Worm (Caenorhabditis elegans) whole organism, L1 larva: ENCODE data around the gene hcp-3.

ENCODE experiments used
- C04F5.9 ChIP-seq: sonication (generic microtip); optimal IDR thresholded peaks from 2 replicates; lab custom pipeline; 2016; ENCODE audit warnings: missing genetic modification characterization, missing compliant biosample characterization
- C34B4.2 ChIP-seq: sonication (generic microtip); optimal IDR thresholded peaks from 2 replicates; lab custom pipeline; 2017; ENCODE audit warnings: mild to moderate bottlenecking, missing genetic modification characterization, missing compliant biosample characterization
- F16B12.6 ChIP-seq: fragments of 150-350 bp; optimal IDR thresholded peaks from 2 replicates; lab custom pipeline; 2014; ENCODE audit warnings: missing biosample characterization, missing genetic modification characterization
- Y116A8C.19 ChIP-seq: sonication (generic microtip); optimal IDR thresholded peaks from 2 replicates; lab custom pipeline; 2016; ENCODE audit warnings: missing compliant biosample characterization, missing genetic modification characterization, borderline replicate concordance
- alr-1 ChIP-seq: fragments of 200-800 bp; sonication (Bioruptor generic); optimal IDR thresholded peaks from 2 replicates; lab custom pipeline; 2018; ENCODE audit warnings: borderline replicate concordance, mild to moderate bottlenecking, missing genetic modification characterization, missing compliant biosample characterization
- blmp-1 ChIP-seq: fragments of 150-350 bp; optimal IDR thresholded peaks from 2 replicates; lab custom pipeline; 2014; ENCODE audit warnings: missing biosample characterization, missing genetic modification characterization
- ceh-8 ChIP-seq: fragments of 200-800 bp; sonication (Bioruptor generic); optimal IDR thresholded peaks from 2 replicates; lab custom pipeline; 2018; ENCODE audit warnings: mild to moderate bottlenecking, missing genetic modification characterization, moderate library complexity, missing compliant biosample characterization
- dpl-1 ChIP-seq, 3 experiments: fragments of 150-350 bp in 2 of 3; sonication (generic microtip) in 1 of 3; optimal IDR thresholded peaks; 2 replicates each; lab custom pipeline; 2014 to 2017; ENCODE audit warnings: missing biosample characterization in 3 of 3, missing genetic modification characterization in 3 of 3, missing genetic modification reagents in 3 of 3
- dsc-1 ChIP-seq: sonication (generic microtip); optimal IDR thresholded peaks from 2 replicates; lab custom pipeline; 2016; ENCODE audit warnings: mild to moderate bottlenecking, missing genetic modification characterization, missing compliant biosample characterization
- efl-1 ChIP-seq, 4 experiments: fragments of 150-350 bp; optimal IDR thresholded peaks in 3 of 4; peaks in 1 of 4; 1 replicate in 1 of 4; 2 replicates in 3 of 4; lab custom pipeline; 2014; ENCODE audit warnings: missing biosample characterization in 2 of 4, missing genetic modification characterization in 2 of 4, missing genetic modification reagents in 2 of 4
- egl-13 ChIP-seq: sonication (generic microtip); optimal IDR thresholded peaks from 2 replicates; lab custom pipeline; 2016; ENCODE audit warnings: missing genotype, missing genetic modification reagents, missing genetic modification characterization, missing compliant biosample characterization
- elt-2 ChIP-seq: sonication (generic microtip); optimal IDR thresholded peaks from 2 replicates; lab custom pipeline; 2016; ENCODE audit warnings: missing genetic modification characterization, mild to moderate bottlenecking, inconsistent platforms, missing compliant biosample characterization, missing genetic modification reagents
- elt-3 ChIP-seq, 6 experiments: fragments of 150-350 bp in 1 of 6; sonication (generic microtip); optimal IDR thresholded peaks; 2 replicates each; lab custom pipeline; 2017 to 2018; ENCODE audit warnings: missing biosample characterization in 6 of 6, missing genetic modification characterization in 6 of 6, inconsistent platforms in 1 of 6
- ets-5 ChIP-seq: fragments of 200-800 bp; sonication (Bioruptor generic); IDR thresholded peaks from 2 replicates; pipeline ENCODE4 v1.3.6; 2022; ENCODE audit warnings: missing genetic modification characterization, missing compliant biosample characterization
- fkh-10 ChIP-seq: sonication (generic microtip); optimal IDR thresholded peaks from 2 replicates; lab custom pipeline; 2017; ENCODE audit warnings: missing biosample characterization, missing genetic modification reagents, missing genetic modification characterization
- fkh-4 ChIP-seq: sonication (generic microtip); optimal IDR thresholded peaks from 2 replicates; lab custom pipeline; 2016; ENCODE audit warnings: missing compliant biosample characterization, missing genetic modification characterization, borderline replicate concordance
- fkh-8 ChIP-seq: sonication (generic microtip); optimal IDR thresholded peaks from 2 replicates; lab custom pipeline; 2016; ENCODE audit warnings: mild to moderate bottlenecking, missing genetic modification characterization, missing compliant biosample characterization
- fos-1 ChIP-seq: fragments of 150-350 bp; optimal IDR thresholded peaks from 2 replicates; lab custom pipeline; 2014; ENCODE audit warnings: missing biosample characterization, missing genetic modification characterization
- hlh-4 ChIP-seq: sonication (generic microtip); optimal IDR thresholded peaks from 2 replicates; lab custom pipeline; 2016; ENCODE audit warnings: mild to moderate bottlenecking, missing genetic modification characterization, missing compliant biosample characterization
- irx-1 ChIP-seq: sonication (generic microtip); optimal IDR thresholded peaks from 2 replicates; lab custom pipeline; 2016; ENCODE audit warnings: missing genetic modification characterization, missing compliant biosample characterization
- lin-13 ChIP-seq: fragments of 150-350 bp; optimal IDR thresholded peaks from 2 replicates; lab custom pipeline; 2014; ENCODE audit warnings: missing biosample characterization, missing genetic modification reagents, missing genetic modification characterization
- lin-14 ChIP-seq: fragments of 200-800 bp; sonication (Bioruptor generic); optimal IDR thresholded peaks from 2 replicates; lab custom pipeline; 2018; ENCODE audit warnings: mild to moderate bottlenecking, missing genetic modification characterization, moderate library complexity, missing compliant biosample characterization
- lin-35 ChIP-seq, 2 experiments: fragments of 150-350 bp; optimal IDR thresholded peaks; 2 replicates each; lab custom pipeline; 2014; ENCODE audit warnings: missing biosample characterization in 2 of 2, missing genetic modification characterization in 2 of 2, missing genetic modification reagents in 2 of 2
- lin-39 ChIP-seq: fragments of 150-350 bp; optimal IDR thresholded peaks from 2 replicates; lab custom pipeline; 2014; ENCODE audit warnings: missing biosample characterization, missing genetic modification reagents, missing genetic modification characterization
- lsy-2 ChIP-seq, 2 experiments: fragments of 150-350 bp; optimal IDR thresholded peaks; 2 replicates each; lab custom pipeline; 2014; ENCODE audit warnings: missing biosample characterization in 2 of 2, missing genetic modification characterization in 2 of 2
- mab-9 ChIP-seq: fragments of 200-800 bp; sonication (Bioruptor generic); IDR thresholded peaks from 2 replicates; pipeline ENCODE4 v1.3.6; 2022; ENCODE audit warnings: missing genetic modification reagents, missing genetic modification characterization, missing compliant biosample characterization
- mdl-1 ChIP-seq, 2 experiments: fragments of 150-350 bp; optimal IDR thresholded peaks; 2 replicates each; lab custom pipeline; 2014 to 2017; ENCODE audit warnings: missing biosample characterization in 2 of 2, missing genetic modification characterization in 2 of 2, inconsistent platforms in 1 of 2
- mep-1 ChIP-seq: fragments of 150-350 bp; optimal IDR thresholded peaks from 2 replicates; lab custom pipeline; 2014; ENCODE audit warnings: missing biosample characterization, missing genetic modification characterization
- nhr-11 ChIP-seq: fragments of 150-350 bp; optimal IDR thresholded peaks from 2 replicates; lab custom pipeline; 2014; ENCODE audit warnings: missing biosample characterization, missing genetic modification characterization
- nhr-19 ChIP-seq: fragments of 200-800 bp; sonication (Bioruptor generic); conservative IDR thresholded peaks from 2 replicates; pipeline ENCODE4 v1.3.6; 2022; ENCODE audit warnings: missing genetic modification characterization, missing compliant biosample characterization
- nhr-20 ChIP-seq: sonication (generic microtip); optimal IDR thresholded peaks from 2 replicates; lab custom pipeline; 2016; ENCODE audit warnings: mild to moderate bottlenecking, missing genetic modification characterization, missing compliant biosample characterization
- nhr-47 ChIP-seq: sonication (generic microtip); optimal IDR thresholded peaks from 2 replicates; lab custom pipeline; 2016; ENCODE audit warnings: mild to moderate bottlenecking, missing genetic modification characterization, moderate library complexity, missing compliant biosample characterization
- nhr-71 ChIP-seq: sonication (generic microtip); optimal IDR thresholded peaks from 2 replicates; lab custom pipeline; 2016; ENCODE audit warnings: mild to moderate bottlenecking, missing genetic modification characterization, moderate library complexity, missing compliant biosample characterization
- nhr-85 ChIP-seq: sonication (generic microtip); peaks from one replicate; lab custom pipeline; 2016; ENCODE audit warnings: missing genetic modification characterization, inconsistent platforms, missing compliant biosample characterization
- nhr-90 ChIP-seq: sonication (generic microtip); optimal IDR thresholded peaks from 2 replicates; lab custom pipeline; 2016; ENCODE audit warnings: mild to moderate bottlenecking, missing genetic modification characterization, missing compliant biosample characterization; ENCODE audit not compliant: poor library complexity
- pqm-1 ChIP-seq: sonication (generic microtip); optimal IDR thresholded peaks from 3 replicates; lab custom pipeline; 2017; ENCODE audit warnings: missing biosample characterization, missing genetic modification characterization
- rnt-1 ChIP-seq: sonication (generic microtip); optimal IDR thresholded peaks from 2 replicates; lab custom pipeline; 2016; ENCODE audit warnings: mild to moderate bottlenecking, missing genetic modification characterization, moderate library complexity, missing compliant biosample characterization
- skn-1 ChIP-seq: fragments of 150-350 bp; optimal IDR thresholded peaks from 2 replicates; lab custom pipeline; 2014; ENCODE audit warnings: missing biosample characterization, missing genetic modification characterization
- snu-23 ChIP-seq: sonication (generic microtip); optimal IDR thresholded peaks from 2 replicates; lab custom pipeline; 2016; ENCODE audit warnings: missing genetic modification characterization, missing compliant biosample characterization
- swsn-7 ChIP-seq: sonication (generic microtip); optimal IDR thresholded peaks from 2 replicates; lab custom pipeline; 2016; ENCODE audit warnings: missing genetic modification characterization, missing compliant biosample characterization
- tbx-2 ChIP-seq: sonication (generic microtip); optimal IDR thresholded peaks from 2 replicates; lab custom pipeline; 2016; ENCODE audit warnings: missing genetic modification characterization, missing compliant biosample characterization
- unc-130 ChIP-seq: fragments of 150-350 bp; optimal IDR thresholded peaks from 2 replicates; lab custom pipeline; 2017; ENCODE audit warnings: missing biosample characterization, missing genetic modification characterization, inconsistent platforms
- unc-86 ChIP-seq: sonication (generic microtip); optimal IDR thresholded peaks from 2 replicates; lab custom pipeline; 2016; ENCODE audit warnings: missing genetic modification characterization, missing compliant biosample characterization
- unc-98 ChIP-seq: fragments of 200-800 bp; sonication (Bioruptor generic); IDR thresholded peaks from 2 replicates; pipeline ENCODE4 v1.3.6; 2022; ENCODE audit warnings: missing genetic modification characterization, missing compliant biosample characterization
- vab-15 ChIP-seq: sonication (generic microtip); optimal IDR thresholded peaks from 2 replicates; lab custom pipeline; 2017; ENCODE audit warnings: missing genotype, mild to moderate bottlenecking, missing genetic modification characterization, missing compliant biosample characterization
- xbp-1 ChIP-seq: sonication (generic microtip); optimal IDR thresholded peaks from 2 replicates; lab custom pipeline; 2016; ENCODE audit warnings: missing genetic modification characterization, missing compliant biosample characterization
- zag-1 ChIP-seq: fragments of 150-350 bp; optimal IDR thresholded peaks from 2 replicates; lab custom pipeline; 2014; ENCODE audit warnings: missing biosample characterization, missing genetic modification characterization
- ztf-11 ChIP-seq, 2 experiments: sonication (generic microtip); optimal IDR thresholded peaks; 2 replicates each; lab custom pipeline; 2016 to 2017; ENCODE audit warnings: missing genetic modification characterization in 2 of 2, missing biosample characterization in 1 of 2, missing compliant biosample characterization in 1 of 2
- ztf-4 ChIP-seq: fragments of 150-350 bp; optimal IDR thresholded peaks from 2 replicates; lab custom pipeline; 2014; ENCODE audit warnings: missing biosample characterization, missing genetic modification characterization

Gene hcp-3

DNA sequence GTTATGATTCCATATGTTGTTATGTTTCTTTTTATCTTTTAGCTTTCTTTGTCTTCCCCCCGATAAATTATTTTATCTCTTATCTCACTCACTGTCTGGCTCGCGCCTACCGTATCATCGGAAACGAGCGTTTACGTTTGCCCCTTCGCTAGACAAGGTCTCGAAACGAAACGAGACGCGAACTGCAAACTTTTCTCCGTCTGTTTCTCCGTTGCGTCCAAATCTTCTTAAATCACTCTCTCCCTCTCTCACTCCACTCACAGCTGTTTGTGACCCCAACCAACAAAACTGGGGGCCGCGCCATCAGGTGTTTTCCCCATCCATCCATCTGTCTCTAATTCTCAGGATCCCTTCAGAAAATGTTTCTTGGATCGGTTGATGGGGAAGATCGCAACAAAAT, 3.9 kb upstream of the hcp-3 start:
- peak; percentile 30 for TF ChIP-seq nhr-47 (tag; lab: Kevin White, UChicago)
- TF ChIP-seq elt-3 (tag; optimal IDR thresholded peaks at IDR 0.05; lab: Kevin White, UChicago), result no peak
- peak in 1 of 2 experiments; percentile 56 for TF ChIP-seq lsy-2 (tag; optimal IDR thresholded peaks at IDR 0.05; lab: Kevin White, UChicago)
- peak; percentile 80 for TF ChIP-seq lin-14
- TF ChIP-seq unc-130 (tag; lab: Kevin White, UChicago), result peak; percentile 30
- TF ChIP-seq swsn-7 (tag; lab: Kevin White, UChicago), result peak; percentile 32
- TF ChIP-seq dpl-1 (GFP tag; optimal IDR thresholded peaks at IDR 0.05; lab: Kevin White, UChicago), result peak in 2 of 3 experiments; percentile 8 to 22
- no peak for TF ChIP-seq Y116A8C.19 (tag; lab: Kevin White, UChicago)
- peak; percentile 87 for TF ChIP-seq dsc-1
- TF ChIP-seq rnt-1, result peak; percentile 85
- no peak for TF ChIP-seq ets-5 (GFP tag; lab: Robert Waterston, UW)
- peak; percentile 43 for TF ChIP-seq nhr-20 (tag; lab: Kevin White, UChicago)
- TF ChIP-seq vab-15, result no peak
- TF ChIP-seq unc-98, result no peak
- peak; percentile 74 for TF ChIP-seq blmp-1 (tag; lab: Kevin White, UChicago)
- no peak for TF ChIP-seq skn-1 (tag; lab: Kevin White, UChicago)
- TF ChIP-seq zag-1, result no peak
- peak; percentile 29; the same call in 1 of the 2 replicates for TF ChIP-seq mab-9 (GFP tag; lab: Robert Waterston, UW)
- TF ChIP-seq ztf-4, result peak; percentile 19
- TF ChIP-seq nhr-90 (tag; lab: Kevin White, UChicago), result peak; percentile 18
- TF ChIP-seq efl-1 (optimal IDR thresholded peaks at IDR 0.05; lab: Kevin White, UChicago), result peak; percentile 27 to 37
- TF ChIP-seq efl-1 (GFP tag; optimal IDR thresholded peaks at IDR 0.05 in 1 of 2; lab: Kevin White, UChicago), result peak; percentile 22 to 91
- peak; percentile 83 for TF ChIP-seq nhr-71 (tag; lab: Kevin White, UChicago)
- TF ChIP-seq xbp-1, result peak; percentile 20
- peak in 1 of 2 experiments; percentile 46 for TF ChIP-seq mdl-1 (tag; optimal IDR thresholded peaks at IDR 0.05; lab: Kevin White, UChicago)
- TF ChIP-seq tbx-2 (tag; lab: Kevin White, UChicago), result peak; percentile 36
- TF ChIP-seq snu-23, result peak; percentile 69
- TF ChIP-seq lin-35 (GFP tag; optimal IDR thresholded peaks at IDR 0.05; lab: Kevin White, UChicago), result peak; percentile 28 to 32
- TF ChIP-seq lin-39, result no peak
- TF ChIP-seq nhr-19 (GFP tag; lab: Robert Waterston, UW), result peak; percentile 68
- TF ChIP-seq C34B4.2 (tag; lab: Kevin White, UChicago), result no peak
- TF ChIP-seq nhr-85 (tag; lab: Kevin White, UChicago), result peak; percentile 81
- TF ChIP-seq lin-13 (GFP tag; lab: Kevin White, UChicago), result peak; percentile 57
- no peak for TF ChIP-seq C04F5.9 (tag; lab: Kevin White, UChicago)
- peak; percentile 31 for TF ChIP-seq mep-1 (tag; lab: Kevin White, UChicago)

DNA sequence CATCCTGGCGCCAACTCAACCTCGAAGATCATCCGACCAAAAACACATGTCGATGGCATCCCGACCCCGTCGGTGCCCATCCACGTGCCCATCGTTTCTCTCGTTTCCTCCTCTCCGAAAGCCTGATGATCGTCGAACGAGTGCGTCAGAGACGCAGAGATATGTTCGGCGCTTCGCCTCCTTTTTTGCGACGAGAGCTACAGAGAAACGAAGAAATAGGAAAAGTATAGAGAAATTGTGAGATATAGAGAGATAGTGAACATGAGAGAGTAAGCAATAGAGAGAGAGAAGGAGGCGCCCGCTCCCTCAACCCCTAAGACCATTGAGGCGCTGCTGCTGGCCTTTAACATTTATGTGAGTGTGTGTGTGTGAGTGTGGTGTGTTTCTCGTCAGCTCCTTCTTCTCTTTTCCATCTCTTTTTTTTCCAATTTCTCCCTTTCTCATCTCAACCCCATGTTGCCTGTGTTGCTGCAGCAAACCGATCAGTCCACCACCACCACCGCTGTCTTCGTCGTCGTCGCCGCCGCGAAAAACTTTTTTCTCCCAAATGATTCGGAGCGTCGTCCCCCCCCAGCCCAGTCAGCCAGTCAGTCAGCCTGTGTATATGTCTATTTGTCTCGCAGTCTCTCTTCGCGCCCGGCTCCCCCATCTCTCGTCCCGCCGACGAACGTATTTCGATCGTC, 3.0 kb upstream of the hcp-3 start, which contains the start of gene hlh-11:
Gene hlh-11 (plus strand): TSS at position 633 of the 683 bp plus-strand sequence.
- no peak for TF ChIP-seq alr-1
- TF ChIP-seq nhr-11, result peak; percentile 79
- TF ChIP-seq dsc-1, result peak; percentile 95
- peak; percentile 93 for TF ChIP-seq nhr-47 (tag; lab: Kevin White, UChicago)
- peak; percentile 81 for TF ChIP-seq unc-86
- peak; percentile 19 for TF ChIP-seq fkh-10 (GFP tag; lab: Kevin White, UChicago)
- TF ChIP-seq nhr-90 (tag; lab: Kevin White, UChicago), result peak; percentile 85
- TF ChIP-seq fos-1, result peak; percentile 58
- TF ChIP-seq fkh-8, result peak; percentile 90
- TF ChIP-seq mep-1 (tag; lab: Kevin White, UChicago), result peak; percentile 95
- peak; percentile 94 for TF ChIP-seq tbx-2 (tag; lab: Kevin White, UChicago)
- peak; percentile 57 to 68 (median 67) for TF ChIP-seq dpl-1 (GFP tag; optimal IDR thresholded peaks at IDR 0.05; lab: Kevin White, UChicago)
- TF ChIP-seq egl-13 (tag; lab: Kevin White, UChicago), result peak; percentile 51
- peak; percentile 65 for TF ChIP-seq elt-2
- TF ChIP-seq rnt-1, result peak; percentile 93
- peak; percentile 27 for TF ChIP-seq pqm-1 (tag; lab: Kevin White, UChicago)
- no peak for TF ChIP-seq vab-15
- TF ChIP-seq C04F5.9 (tag; lab: Kevin White, UChicago), result peak; percentile 25
- TF ChIP-seq Y116A8C.19 (tag; lab: Kevin White, UChicago), result no peak
- peak; percentile 72 for TF ChIP-seq irx-1 (tag; lab: Kevin White, UChicago)
- TF ChIP-seq F16B12.6 (tag; lab: Kevin White, UChicago), result peak; percentile 41
- no peak for TF ChIP-seq hlh-4 (tag; lab: Kevin White, UChicago)
- TF ChIP-seq ztf-11 (tag; optimal IDR thresholded peaks at IDR 0.05; lab: Kevin White, UChicago), result peak in 1 of 2 experiments; percentile 68
- peak; percentile 72 for TF ChIP-seq fkh-4
- TF ChIP-seq ceh-8 (GFP tag; lab: Kevin White, UChicago), result peak; percentile 47
